Fruit fly (Drosophila melanogaster): Measurements from ENCODE around the gene CG5013.

Gene CG5013

DNA sequence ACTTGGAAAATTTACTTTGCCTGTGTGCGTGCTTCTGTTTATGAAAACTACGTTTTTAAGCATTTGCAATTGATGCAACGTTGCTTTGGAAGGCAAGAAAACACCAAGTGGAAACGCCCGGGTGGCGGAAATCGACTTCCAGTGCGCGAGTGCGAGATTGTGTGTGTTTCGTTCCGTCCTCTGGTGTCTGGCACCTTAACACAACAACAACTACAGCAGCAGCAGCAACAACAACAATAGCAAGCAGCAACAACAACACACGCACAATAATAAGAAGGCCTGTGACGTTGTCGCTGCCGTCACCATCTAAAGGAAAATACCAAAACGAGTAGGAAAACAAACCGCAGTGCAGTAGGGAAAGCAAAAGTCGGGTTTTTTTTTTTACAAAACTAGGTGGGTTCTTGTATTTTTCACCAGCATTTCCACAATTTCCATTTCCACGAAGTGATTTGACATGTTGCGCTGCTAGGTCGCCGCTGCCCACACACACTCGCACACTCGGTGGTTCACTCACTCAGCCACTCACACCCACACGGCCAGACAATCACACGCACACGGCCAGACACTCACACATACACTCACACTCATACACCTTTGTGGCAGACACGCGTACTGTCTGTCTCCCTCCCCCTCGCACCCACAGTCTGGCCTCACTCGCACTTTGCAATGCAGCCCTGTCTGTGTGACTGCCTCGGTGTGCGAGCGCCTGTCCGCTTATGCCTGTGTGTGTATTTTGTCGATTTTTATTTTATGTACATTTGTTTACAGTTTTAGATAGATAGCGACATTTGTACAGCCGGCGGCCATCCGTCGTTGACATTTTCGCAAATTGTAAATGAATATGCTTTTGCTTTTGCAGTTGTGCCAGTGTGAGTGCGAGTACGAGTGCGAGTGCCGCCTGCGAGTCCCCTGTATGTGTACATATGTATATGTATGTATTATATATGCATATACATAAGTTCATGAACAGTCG is 50.1 kb downstream of the CG5013 start:
- TF ChIP-seq CTCF (optimal IDR thresholded peaks at IDR 0.05) = no peak
- peak; percentile 78 for TF ChIP-seq CG8478 (optimal IDR thresholded peaks at IDR 0.05)

Data from S2 (cell line).